Worm (Caenorhabditis elegans) whole organism, L4/young adult: Measurements from ENCODE around the gene ZK1248.15.

Experiments
- W03F9.2 ChIP-seq: fragments of 150-350 bp; optimal IDR thresholded peaks from 2 replicates; lab custom pipeline; 2014; ENCODE audit warnings: missing biosample characterization, missing genetic modification characterization
- dao-5 ChIP-seq: sonication (generic microtip); optimal IDR thresholded peaks from 2 replicates; lab custom pipeline; 2016; ENCODE audit warnings: missing genotype, missing genetic modification characterization, moderate library complexity, missing compliant biosample characterization
- him-1 ChIP-seq: sonication (generic microtip); optimal IDR thresholded peaks from 2 replicates; lab custom pipeline; 2016; ENCODE audit warnings: missing genotype, missing genetic modification reagents, missing genetic modification characterization, missing compliant biosample characterization

DNA sequence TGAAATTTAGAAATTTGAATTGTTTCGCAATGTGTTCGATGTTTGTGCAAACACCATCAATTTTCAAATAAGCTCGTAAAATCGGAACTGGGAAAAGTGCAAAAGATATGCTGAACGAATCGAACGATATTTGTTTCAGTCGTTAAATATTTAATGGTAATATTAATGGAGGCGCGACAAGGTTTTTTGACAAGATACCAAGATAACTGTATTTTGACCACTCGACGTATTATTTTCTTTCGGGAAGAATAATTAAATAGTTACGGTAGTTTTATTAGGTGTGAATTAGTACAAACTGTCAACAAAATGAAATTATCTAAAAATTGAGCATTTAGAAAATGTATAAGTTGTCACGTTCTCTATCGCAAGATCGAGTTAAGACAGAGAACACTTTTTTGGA, 34.1 kb downstream of the ZK1248.15 start:
- TF ChIP-seq him-1 (tag; lab: Kevin White, UChicago) (no peak), W03F9.2 (tag; lab: Kevin White, UChicago) (no peak), dao-5 (tag; lab: Kevin White, UChicago) (no peak)
